Fruit fly (Drosophila melanogaster): ENCODE measurements around the gene Gr36b.

Gr36b gene

DNA sequence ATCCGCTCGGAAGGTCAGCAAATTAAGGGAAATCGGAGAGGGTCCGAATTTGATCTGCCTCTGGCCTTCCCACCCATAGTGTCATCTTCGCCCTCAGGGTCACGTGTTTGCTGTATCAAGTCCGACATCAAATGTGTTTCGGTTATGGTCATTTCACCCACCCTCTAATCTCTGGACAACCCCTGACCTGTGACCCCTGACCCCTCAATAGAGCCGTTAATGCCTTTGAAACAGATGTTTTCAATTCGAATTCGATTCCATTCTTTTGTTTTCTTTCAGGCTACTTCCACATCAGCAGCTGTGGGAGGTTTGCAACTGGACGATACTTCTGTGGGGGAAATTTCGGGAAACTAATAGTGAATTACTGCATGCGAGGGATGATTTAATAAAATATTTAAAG lies 42.9 kb downstream of the Gr36b start:
- TF ChIP-seq Dll (optimal IDR thresholded peaks at IDR 0.05) = no peak
- TF ChIP-seq usp (GFP tag; optimal IDR thresholded peaks at IDR 0.05) = no peak
- no peak for TF ChIP-seq pan (optimal IDR thresholded peaks at IDR 0.05)
- no peak for TF ChIP-seq EcR (GFP tag; optimal IDR thresholded peaks at IDR 0.05)
- TF ChIP-seq psq (optimal IDR thresholded peaks at IDR 0.05) = no peak
- TF ChIP-seq CG8478 (optimal IDR thresholded peaks at IDR 0.05) = no peak

- TF ChIP-seq CG8478 (optimal IDR thresholded peaks at IDR 0.05) (no peak), pan (optimal IDR thresholded peaks at IDR 0.05) (no peak), EcR (GFP tag; optimal IDR thresholded peaks at IDR 0.05) (no peak), psq (optimal IDR thresholded peaks at IDR 0.05) (no peak), usp (GFP tag; optimal IDR thresholded peaks at IDR 0.05) (no peak), Dll (optimal IDR thresholded peaks at IDR 0.05) (no peak)
Observed at dm6 chr2L:17222176-17222575, 43.6 kb downstream of the Gr36b start.

DNA sequence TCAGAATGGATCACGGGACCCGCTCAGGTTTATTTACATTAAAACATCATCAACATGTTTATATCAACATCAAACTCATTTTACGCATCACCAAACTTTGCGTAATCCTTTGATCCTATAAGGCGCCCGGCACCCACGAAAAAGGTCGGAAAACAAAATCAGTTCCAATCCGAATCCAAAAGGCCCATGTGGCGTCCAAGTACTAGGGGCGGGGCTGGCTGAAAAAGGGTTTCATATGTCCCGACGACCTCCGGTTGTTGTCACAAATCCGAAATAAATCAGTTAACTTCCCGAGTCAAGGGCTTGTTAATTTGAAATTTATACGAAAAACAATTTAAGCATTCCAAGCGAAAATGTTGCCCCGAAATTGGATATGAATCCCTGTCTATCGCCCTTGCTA lies 44.9 kb downstream of the Gr36b start:
- no peak for TF ChIP-seq pan (optimal IDR thresholded peaks at IDR 0.05)
- no peak for TF ChIP-seq Dll (optimal IDR thresholded peaks at IDR 0.05)
- TF ChIP-seq EcR (GFP tag; optimal IDR thresholded peaks at IDR 0.05) = no peak
- no peak for TF ChIP-seq usp (GFP tag; optimal IDR thresholded peaks at IDR 0.05)
- no peak for TF ChIP-seq psq (optimal IDR thresholded peaks at IDR 0.05)
- no peak for TF ChIP-seq CG8478 (optimal IDR thresholded peaks at IDR 0.05)

DNA sequence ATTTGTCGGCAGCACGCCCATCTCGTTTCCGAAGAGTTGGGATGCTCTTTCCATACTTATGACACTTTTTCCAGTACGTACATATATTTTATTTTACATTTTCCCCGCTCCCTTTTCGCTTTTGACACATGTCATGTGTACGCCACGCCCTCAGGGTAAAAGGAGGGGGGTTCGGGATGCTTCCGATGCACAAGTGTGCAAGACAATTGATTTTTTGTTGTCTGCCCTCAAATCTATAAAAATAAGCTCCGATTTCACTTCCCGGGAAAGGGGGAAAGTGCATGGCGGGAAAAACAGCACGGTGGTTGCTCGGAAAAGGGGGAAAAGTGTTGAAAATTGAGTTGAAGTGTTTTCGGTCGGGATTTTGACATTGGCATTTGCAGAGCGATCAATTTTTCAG lies 48.5 kb downstream of the Gr36b start:
- TF ChIP-seq Dll (optimal IDR thresholded peaks at IDR 0.05) (no peak), CG8478 (optimal IDR thresholded peaks at IDR 0.05) (no peak), psq (optimal IDR thresholded peaks at IDR 0.05) (no peak), EcR (GFP tag; optimal IDR thresholded peaks at IDR 0.05) (no peak), usp (GFP tag; optimal IDR thresholded peaks at IDR 0.05) (no peak), pan (optimal IDR thresholded peaks at IDR 0.05) (no peak)

DNA sequence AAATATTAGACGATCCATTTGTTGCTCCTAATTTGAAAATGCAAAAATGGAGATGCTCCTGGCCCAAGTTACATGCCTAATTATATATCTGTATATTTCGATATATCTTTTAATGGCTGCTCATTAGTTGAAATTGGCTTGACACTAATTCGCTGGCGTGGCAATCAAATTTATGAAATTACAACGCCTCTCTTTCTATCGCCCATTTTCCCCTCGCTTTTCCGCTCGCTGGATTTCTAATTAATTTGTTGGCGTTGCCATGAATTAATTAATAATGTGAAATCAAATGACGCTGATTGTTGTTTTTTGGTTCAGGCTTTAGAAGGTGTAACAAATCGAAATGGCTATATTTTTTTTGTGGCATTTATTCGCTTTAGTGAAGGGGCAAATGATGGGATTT lies 49.5 kb downstream of the Gr36b start:
- TF ChIP-seq EcR (GFP tag; optimal IDR thresholded peaks at IDR 0.05) = no peak
- TF ChIP-seq Dll (optimal IDR thresholded peaks at IDR 0.05) = no peak

dm6 chr2L:17229394-17229793 lies 50.8 kb downstream of the Gr36b start:
- TF ChIP-seq usp (GFP tag; optimal IDR thresholded peaks at IDR 0.05) (no peak), CG8478 (optimal IDR thresholded peaks at IDR 0.05) (no peak), Dll (optimal IDR thresholded peaks at IDR 0.05) (no peak), pan (optimal IDR thresholded peaks at IDR 0.05) (no peak), psq (optimal IDR thresholded peaks at IDR 0.05) (no peak), EcR (GFP tag; optimal IDR thresholded peaks at IDR 0.05) (no peak)

All from whole organism.